Fruit fly (Drosophila melanogaster): ENCODE data around the gene Snoo.

Gene Snoo

DNA sequence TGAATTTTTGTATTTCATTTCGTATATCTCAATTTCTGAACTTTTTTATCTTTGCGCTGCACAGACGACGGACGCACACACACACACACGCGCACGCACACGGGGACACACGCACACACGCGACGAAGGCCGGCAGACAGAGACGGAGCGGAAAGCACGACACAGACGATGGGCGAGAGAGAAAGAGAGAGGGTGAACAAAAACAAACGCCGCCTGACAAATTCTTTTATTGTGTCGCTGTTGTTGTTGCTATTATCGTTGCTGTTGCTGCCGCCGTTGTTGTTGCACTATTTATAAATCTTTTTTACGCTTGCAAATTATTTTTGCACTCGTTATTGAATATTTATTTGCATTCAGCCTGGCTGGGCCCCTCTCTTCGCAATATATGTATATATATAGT, 7.3 kb downstream of the Snoo start (continued):
- TF ChIP-seq ftz-f1 (GFP tag; optimal IDR thresholded peaks at IDR 0.05) (peak; percentile 82), CG32532 (GFP tag; IDR thresholded peaks at IDR 0.05) (peak; percentile 7; the same call in 1 of the 2 replicates), CG8388 (GFP tag; optimal IDR thresholded peaks at IDR 0.05) (no peak), dm (GFP tag; optimal IDR thresholded peaks at IDR 0.05) (no peak), CG34422 (GFP tag; IDR thresholded peaks at IDR 0.05) (peak; percentile 71; the same call in 1 of the 3 replicates), Six4 (GFP tag; optimal IDR thresholded peaks at IDR 0.05) (no peak), CG15514 (GFP tag; optimal IDR thresholded peaks at IDR 0.05) (no peak), CG8290 (GFP tag; optimal IDR thresholded peaks at IDR 0.05) (no peak), CG8290 (tag; optimal IDR thresholded peaks at IDR 0.05) (peak in 1 of 2 experiments; percentile 27), CrebB (tag; optimal IDR thresholded peaks at IDR 0.05) (no peak), sens-2 (GFP tag; IDR thresholded peaks at IDR 0.05) (no peak), crc (GFP tag; optimal IDR thresholded peaks at IDR 0.05) (no peak), CG11247 (GFP tag; IDR thresholded peaks at IDR 0.05) (no peak), bab2 (GFP tag; optimal IDR thresholded peaks at IDR 0.05) (no peak), Adf1 (GFP tag; IDR thresholded peaks at IDR 0.05) (peak; percentile 64), Stat92E (GFP tag; optimal IDR thresholded peaks at IDR 0.05) (peak in 1 of 3 experiments; percentile 90), CG10543 (GFP tag; optimal IDR thresholded peaks at IDR 0.05) (peak; percentile 23), her (GFP tag; optimal IDR thresholded peaks at IDR 0.05) (peak; percentile 5), Hr39 (optimal IDR thresholded peaks at IDR 0.05) (peak; percentile 96), CG17612 (GFP tag; IDR thresholded peaks at IDR 0.05) (no peak), cwo (GFP tag; optimal IDR thresholded peaks at IDR 0.05) (peak; percentile 73), trh (GFP tag; optimal IDR thresholded peaks at IDR 0.05) (no peak), CG11093 (GFP tag; IDR thresholded peaks at IDR 0.05) (no peak), Lim3 (GFP tag; IDR thresholded peaks at IDR 0.05) (no peak), Rfx (GFP tag; IDR thresholded peaks at IDR 0.05) (peak; percentile 30; the same call in 1 of the 2 replicates), Drgx (GFP tag; IDR thresholded peaks at IDR 0.05) (peak; percentile 9; the same call in 1 of the 2 replicates), Optix (GFP tag; IDR thresholded peaks at IDR 0.05) (no peak), vvl (GFP tag; IDR thresholded peaks at IDR 0.05) (no peak), CG8924 (tag; optimal IDR thresholded peaks at IDR 0.05) (peak; percentile 10), Hr78 (GFP tag; optimal IDR thresholded peaks at IDR 0.05) (peak in 1 of 2 experiments; percentile 36), so (GFP tag; IDR thresholded peaks at IDR 0.05) (peak; percentile 42; the same call in 1 of the 3 replicates), emc (GFP tag; optimal IDR thresholded peaks at IDR 0.05) (no peak), Trl (optimal IDR thresholded peaks at IDR 0.05) (peak; percentile 66 to 81), Trl (GFP tag; optimal IDR thresholded peaks at IDR 0.05) (no peak), Deaf1 (tag; optimal IDR thresholded peaks at IDR 0.05) (peak; percentile 57), kah (GFP tag; optimal IDR thresholded peaks at IDR 0.05) (no peak), corto (GFP tag; optimal IDR thresholded peaks at IDR 0.05) (no peak), sna (GFP tag; IDR thresholded peaks at IDR 0.05; ENCODE audit: partially characterized antibody) (0 out of 2 replicates have a peak, but pooled peaks have one; percentile 22), hkb (optimal IDR thresholded peaks at IDR 0.05) (no peak), hkb (GFP tag; IDR thresholded peaks at IDR 0.05) (0 out of 2 replicates have a peak, but pooled peaks have one; percentile 11), sd (tag; optimal IDR thresholded peaks at IDR 0.05) (peak; percentile 74), CG33213 (GFP tag; optimal IDR thresholded peaks at IDR 0.05) (no peak), CG2199 (GFP tag; IDR thresholded peaks at IDR 0.05) (peak; percentile 22; the same call in 1 of the 3 replicates), seq (GFP tag; IDR thresholded peaks at IDR 0.05) (no peak; the same call in 1 of the 2 replicates), gcm2 (GFP tag; optimal IDR thresholded peaks at IDR 0.05) (no peak), Myb (GFP tag; optimal IDR thresholded peaks at IDR 0.05) (no peak), Jarid2 (GFP tag; optimal IDR thresholded peaks at IDR 0.05) (peak; percentile 2), CG6791 (GFP tag; IDR thresholded peaks at IDR 0.05; ENCODE audit: partially characterized antibody) (0 out of 3 replicates have a peak, but pooled peaks have one; percentile 16), sc (optimal IDR thresholded peaks at IDR 0.05) (no peak), sc (GFP tag; optimal IDR thresholded peaks at IDR 0.05) (no peak), ash1 (GFP tag; optimal IDR thresholded peaks at IDR 0.05) (peak; percentile 5), caup (GFP tag; optimal IDR thresholded peaks at IDR 0.05; ENCODE audit: severe bottlenecking) (no peak)

All from whole organism, embryonic.